Worm (Caenorhabditis elegans): ENCODE results near the gene eco-1.

- TF ChIP-seq unc-62 (GFP tag; optimal IDR thresholded peaks at IDR 0.05) (no peak), lsy-2 (tag; optimal IDR thresholded peaks at IDR 0.05) (no peak), tbx-8 (GFP tag; optimal IDR thresholded peaks at IDR 0.05) (no peak), mep-1 (tag; optimal IDR thresholded peaks at IDR 0.05) (no peak), lin-13 (tag; optimal IDR thresholded peaks at IDR 0.05) (no peak), elt-1 (tag; optimal IDR thresholded peaks at IDR 0.05; ENCODE audit: borderline replicate concordance, insufficient read depth) (no peak), sptf-1 (tag; optimal IDR thresholded peaks at IDR 0.05) (no peak), blmp-1 (tag; optimal IDR thresholded peaks at IDR 0.05) (no peak), nhr-237 (tag; optimal IDR thresholded peaks at IDR 0.05) (no peak), sem-2 (GFP tag; optimal IDR thresholded peaks at IDR 0.05) (no peak), unc-39 (tag; optimal IDR thresholded peaks at IDR 0.05) (no peak), snpc-4 (tag; optimal IDR thresholded peaks at IDR 0.05) (no peak)
Measured at ce11 chrIII:7349075-7349474, 9.8 kb downstream of the eco-1 start, which contains the start of gene gos-28.
